Worm (Caenorhabditis elegans) whole organism, L3 larva: ENCODE results near the gene folr-1.

ENCODE experiments used
- ama-1 ChIP-seq: fragments of 150-350 bp; optimal IDR thresholded peaks from 2 replicates; lab custom pipeline; 2018
- egl-27 ChIP-seq: sonication (generic microtip); optimal IDR thresholded peaks from 4 replicates; lab custom pipeline; 2017; ENCODE audit warnings: missing biosample characterization, missing genetic modification reagents, missing genetic modification characterization
- elt-1 ChIP-seq: fragments of 150-350 bp; optimal IDR thresholded peaks from 2 replicates; lab custom pipeline; 2014; ENCODE audit warnings: missing biosample characterization, missing genetic modification characterization
- lin-15B ChIP-seq: fragments of 150-350 bp; optimal IDR thresholded peaks from 2 replicates; lab custom pipeline; 2014; ENCODE audit warnings: missing biosample characterization, missing genetic modification characterization
- nhr-28 ChIP-seq: fragments of 150-350 bp; optimal IDR thresholded peaks from 2 replicates; lab custom pipeline; 2014; ENCODE audit warnings: missing biosample characterization, missing genetic modification characterization
- nhr-77 ChIP-seq: fragments of 150-350 bp; optimal IDR thresholded peaks from 2 replicates; lab custom pipeline; 2014; ENCODE audit warnings: missing biosample characterization, missing genetic modification characterization
- skn-1 ChIP-seq: fragments of 150-350 bp; optimal IDR thresholded peaks from 2 replicates; lab custom pipeline; 2014; ENCODE audit warnings: missing biosample characterization, missing genetic modification characterization
- snpc-4 ChIP-seq: fragments of 150-350 bp; optimal IDR thresholded peaks from 2 replicates; lab custom pipeline; 2014; ENCODE audit warnings: missing biosample characterization, missing genetic modification characterization
- unc-39 ChIP-seq: sonication (generic microtip); optimal IDR thresholded peaks from 4 replicates; lab custom pipeline; 2017; ENCODE audit warnings: missing biosample characterization, missing genetic modification characterization
- unc-62 ChIP-seq: fragments of 150-350 bp; sonication (generic microtip); optimal IDR thresholded peaks from 4 replicates; lab custom pipeline; 2014; ENCODE audit warnings: missing biosample characterization, missing genetic modification reagents, missing genetic modification characterization

ce11 chrX:9918997-9919396, at the start of gene folr-1:
- TF ChIP-seq snpc-4 = no peak
- TF ChIP-seq ama-1 = no peak
- TF ChIP-seq unc-39 = no peak
- no peak for TF ChIP-seq lin-15B
- TF ChIP-seq unc-62 (GFP tag; lab: Kevin White, UChicago) = no peak
- TF ChIP-seq nhr-28 (tag; lab: Kevin White, UChicago) = no peak
- TF ChIP-seq nhr-77 = no peak
- TF ChIP-seq elt-1 (tag; lab: Kevin White, UChicago) = no peak
- no peak for TF ChIP-seq egl-27
- TF ChIP-seq skn-1 (tag; lab: Kevin White, UChicago) = no peak
